Fruit fly (Drosophila melanogaster): ENCODE results near the gene LManVI.

The LManVI gene

DNA sequence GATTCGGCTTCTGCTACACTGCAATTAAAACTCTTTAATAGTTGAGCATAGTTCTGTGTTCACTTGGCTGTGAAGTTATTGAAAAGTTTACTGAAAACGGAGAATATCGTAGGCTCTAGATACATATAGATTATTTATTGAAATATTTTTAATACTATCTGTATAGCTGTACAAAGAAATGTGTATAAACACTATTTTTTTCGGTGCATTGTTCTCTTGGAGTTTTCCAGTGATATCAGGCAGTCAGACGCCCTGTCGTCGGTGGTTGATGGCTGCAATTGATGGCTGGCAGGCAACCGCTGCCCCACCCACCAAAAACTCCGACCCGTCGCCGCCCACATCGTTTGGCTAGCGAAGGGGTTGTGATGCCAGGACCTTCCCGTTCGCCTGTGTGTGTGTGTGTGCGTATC, 34.7 kb downstream of the LManVI start (continued):
- TF ChIP-seq CG34422 (GFP tag; IDR thresholded peaks at IDR 0.05) (no peak), Adf1 (GFP tag; IDR thresholded peaks at IDR 0.05) (no peak), hth (optimal IDR thresholded peaks at IDR 0.05) (no peak), CG1832 (GFP tag; optimal IDR thresholded peaks at IDR 0.05) (no peak), gem (tag; optimal IDR thresholded peaks at IDR 0.05) (peak; percentile 74), NC2β (GFP tag; optimal IDR thresholded peaks at IDR 0.05) (no peak), jigr1 (GFP tag; IDR thresholded peaks at IDR 0.05) (no peak), nau (GFP tag; optimal IDR thresholded peaks at IDR 0.05) (no peak), CG11560 (tag; IDR thresholded peaks at IDR 0.05) (no peak), chif (GFP tag; optimal IDR thresholded peaks at IDR 0.05) (no peak), grn (GFP tag; optimal IDR thresholded peaks at IDR 0.05) (no peak), Kr (GFP tag; optimal IDR thresholded peaks at IDR 0.05) (peak; percentile 56), Blimp-1 (GFP tag; optimal IDR thresholded peaks at IDR 0.05) (peak; percentile 49), CG34224 (GFP tag; IDR thresholded peaks at IDR 0.05; ENCODE audit: partially characterized antibody) (no peak), CG2712 (tag; optimal IDR thresholded peaks at IDR 0.05) (peak; percentile 58), CG7556 (GFP tag; optimal IDR thresholded peaks at IDR 0.05) (peak; percentile 63), CG11093 (GFP tag; IDR thresholded peaks at IDR 0.05) (no peak), Rfx (GFP tag; IDR thresholded peaks at IDR 0.05) (no peak), Doc3 (GFP tag; IDR thresholded peaks at IDR 0.05; ENCODE audit: partially characterized antibody) (no peak), Fer3 (tag; optimal IDR thresholded peaks at IDR 0.05) (no peak), CG9437 (GFP tag; optimal IDR thresholded peaks at IDR 0.05) (no peak), Ravus (GFP tag; IDR thresholded peaks at IDR 0.05) (no peak), aop (GFP tag; IDR thresholded peaks at IDR 0.05) (no peak), CG2678 (tag; optimal IDR thresholded peaks at IDR 0.05) (peak; percentile 56), eyg (GFP tag; optimal IDR thresholded peaks at IDR 0.05) (no peak), CG12104 (GFP tag; optimal IDR thresholded peaks at IDR 0.05) (peak; percentile 7), Dbx (GFP tag; IDR thresholded peaks at IDR 0.05) (no peak), CG3995 (GFP tag; optimal IDR thresholded peaks at IDR 0.05) (no peak), CG4730 (GFP tag; IDR thresholded peaks at IDR 0.05) (no peak), CG10366 (GFP tag; IDR thresholded peaks at IDR 0.05) (no peak), CG1233 (GFP tag; optimal IDR thresholded peaks at IDR 0.05) (no peak), CG17829 (tag; optimal IDR thresholded peaks at IDR 0.05) (peak; percentile 34), Aef1 (GFP tag; IDR thresholded peaks at IDR 0.05) (no peak; the same call in 2 of the 3 replicates), CG4282 (GFP tag; optimal IDR thresholded peaks at IDR 0.05) (no peak), vvl (GFP tag; IDR thresholded peaks at IDR 0.05) (peak; percentile 52), CG14710 (tag; optimal IDR thresholded peaks at IDR 0.05) (peak; percentile 31), oc (tag; optimal IDR thresholded peaks at IDR 0.05) (no peak), ssp (GFP tag; IDR thresholded peaks at IDR 0.05) (0 out of 2 replicates have a peak, but pooled peaks have one; percentile 5), schlank (tag; optimal IDR thresholded peaks at IDR 0.05) (no peak), CG9817 (tag; optimal IDR thresholded peaks at IDR 0.05) (peak; percentile 13), CG5245 (GFP tag; optimal IDR thresholded peaks at IDR 0.05) (peak; percentile 50), BEAF-32 (GFP tag; optimal IDR thresholded peaks at IDR 0.05) (no peak), CG3163 (GFP tag; optimal IDR thresholded peaks at IDR 0.05) (no peak), CG3726 (GFP tag; IDR thresholded peaks at IDR 0.05) (no peak), CG3065 (GFP tag; optimal IDR thresholded peaks at IDR 0.05) (no peak), CG10431 (GFP tag; optimal IDR thresholded peaks at IDR 0.05) (no peak), tll (GFP tag; optimal IDR thresholded peaks at IDR 0.05) (no peak), BtbVII (GFP tag; optimal IDR thresholded peaks at IDR 0.05) (no peak), ac (GFP tag; optimal IDR thresholded peaks at IDR 0.05) (no peak), CG17328 (GFP tag; IDR thresholded peaks at IDR 0.05) (peak; percentile 44; the same call in 1 of the 2 replicates), Dll (GFP tag; IDR thresholded peaks at IDR 0.05; ENCODE audit: partially characterized antibody) (no peak), ro (GFP tag; IDR thresholded peaks at IDR 0.05) (no peak)

All from whole organism, embryonic.